Worm (Caenorhabditis elegans): ENCODE results near the gene Y37D8A.19.

DNA sequence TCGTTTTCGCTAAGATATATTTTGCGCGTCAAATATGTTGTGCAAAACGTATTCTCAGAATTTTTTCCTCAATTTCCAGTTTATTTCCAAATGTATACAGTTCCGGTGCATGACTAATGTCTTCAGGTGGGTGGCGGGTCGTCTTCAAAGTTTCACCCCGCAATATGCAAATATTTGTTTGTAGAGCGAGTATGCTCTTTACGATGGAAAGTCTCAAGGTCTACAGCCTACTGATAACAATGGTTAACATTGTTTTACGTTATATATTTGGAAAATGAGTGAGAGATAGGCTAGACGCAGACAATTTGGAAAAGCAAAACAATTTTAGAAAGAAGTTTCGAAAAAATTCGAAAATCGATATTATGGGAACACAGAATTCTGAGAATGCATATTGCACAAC, 11.8 kb upstream of the Y37D8A.19 start:
- TF ChIP-seq him-1 (tag; optimal IDR thresholded peaks at IDR 0.05) (no peak), dao-5 (tag; optimal IDR thresholded peaks at IDR 0.05) (no peak)

Measured in whole organism, L4/young adult.